Worm (Caenorhabditis elegans): ENCODE results near the gene F08D12.7.

F08D12.7 gene

DNA sequence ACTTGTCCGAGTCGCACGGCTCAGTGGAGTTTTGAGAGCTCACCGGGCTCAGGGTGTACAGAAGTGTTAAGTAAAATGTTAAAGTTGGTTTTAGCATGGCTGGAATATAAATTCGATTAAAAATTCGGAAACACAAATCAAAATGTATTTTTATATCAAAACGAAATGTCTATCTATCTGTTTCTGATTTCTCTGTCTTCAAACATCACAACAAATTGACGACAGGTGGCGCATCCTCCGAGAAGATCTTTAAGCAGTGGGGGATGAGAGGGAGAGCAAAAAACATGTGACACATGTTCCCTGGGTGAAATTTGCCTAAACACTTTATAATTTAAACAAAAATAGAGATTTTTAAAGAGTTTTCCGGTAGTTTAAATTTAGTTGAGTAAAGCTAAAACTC, at the start of gene F08D12.7:
Gene F08D12.7, minus strand, starts transcription at position 101 of the 400 bp plus-strand sequence.
- TF ChIP-seq F44E2.7 (GFP tag; IDR thresholded peaks at IDR 0.05) (no peak), daf-16 (GFP tag; optimal IDR thresholded peaks at IDR 0.05) (peak in 1 of 2 experiments; percentile 36), daf-16 (tag; optimal IDR thresholded peaks at IDR 0.05) (no peak)

DNA sequence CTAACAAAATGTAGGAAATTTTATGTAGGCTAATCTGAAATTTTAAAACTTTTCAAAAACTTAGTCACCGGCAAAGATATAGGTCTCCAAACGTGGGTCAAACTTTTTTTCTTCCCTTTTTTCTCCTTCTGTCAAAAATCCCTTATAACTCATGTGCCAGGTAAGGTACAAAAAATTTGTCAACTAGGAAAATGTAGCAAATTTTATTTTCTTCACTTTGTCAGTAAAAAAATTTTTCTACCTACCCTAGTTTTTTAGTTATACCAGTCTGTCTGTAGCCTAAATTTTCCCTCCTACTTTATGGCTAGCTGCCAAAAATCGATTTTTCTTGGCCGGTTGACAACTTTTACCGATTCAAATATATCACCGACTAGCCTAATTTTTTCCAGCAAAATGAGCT, 47.8 kb upstream of the F08D12.7 start, which contains the start of gene set-13:
Gene set-13, plus strand, starts transcription at position 301 of the 400 bp plus-strand sequence.
- no peak for TF ChIP-seq Y75B8A.6 (GFP tag; IDR thresholded peaks at IDR 0.05)
- TF ChIP-seq F44E2.7 (GFP tag; IDR thresholded peaks at IDR 0.05), result no peak
- TF ChIP-seq hlh-11 (tag; optimal IDR thresholded peaks at IDR 0.05), result no peak
- no peak for TF ChIP-seq nhr-11 (tag; optimal IDR thresholded peaks at IDR 0.05)
- no peak for TF ChIP-seq snpc-1.2 (GFP tag; IDR thresholded peaks at IDR 0.05)
- TF ChIP-seq rbr-2 (tag; optimal IDR thresholded peaks at IDR 0.05), result no peak
- TF ChIP-seq dve-1 (tag; optimal IDR thresholded peaks at IDR 0.05; ENCODE audit: insufficient read depth), result no peak
- TF ChIP-seq dmd-8 (GFP tag; IDR thresholded peaks at IDR 0.05), result no peak
- no peak for TF ChIP-seq Y105C5A.15 (GFP tag; IDR thresholded peaks at IDR 0.05)
- no peak for TF ChIP-seq set-16 (GFP tag; IDR thresholded peaks at IDR 0.05)

DNA sequence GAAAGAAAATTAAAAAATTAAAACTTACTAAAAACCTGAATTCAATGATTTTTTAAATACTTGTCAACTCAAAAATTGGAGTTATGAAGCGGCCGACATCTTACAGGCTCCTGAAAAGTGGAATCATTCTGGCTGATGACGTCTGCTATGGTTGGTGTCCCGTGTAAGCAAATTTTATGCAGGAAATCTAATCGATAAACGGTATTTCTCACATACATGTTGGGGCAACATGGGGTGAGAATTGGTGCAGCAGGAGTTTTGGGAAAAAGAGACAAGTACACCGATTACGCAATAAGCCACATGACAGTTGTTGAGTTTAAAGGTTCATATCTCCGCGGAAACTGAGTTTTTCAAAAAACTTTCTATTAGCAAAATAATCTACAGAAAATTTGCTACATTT, 46.5 kb upstream of the F08D12.7 start, which contains the start of gene K12H6.2:
Gene K12H6.2, minus strand, starts transcription at position 101 of the 400 bp plus-strand sequence.
- TF ChIP-seq F44E2.7 (GFP tag; IDR thresholded peaks at IDR 0.05), result no peak
- no peak for TF ChIP-seq fos-1 (tag; optimal IDR thresholded peaks at IDR 0.05)
- no peak for TF ChIP-seq hmg-1.1 (GFP tag; IDR thresholded peaks at IDR 0.05)
- TF ChIP-seq Y105C5A.15 (GFP tag; IDR thresholded peaks at IDR 0.05), result no peak
- no peak for TF ChIP-seq lin-38 (GFP tag; IDR thresholded peaks at IDR 0.05)
- no peak for TF ChIP-seq pha-4 (GFP tag; IDR thresholded peaks at IDR 0.05)
- TF ChIP-seq pha-4 (tag; optimal IDR thresholded peaks at IDR 0.05), result no peak
- no peak for TF ChIP-seq ceh-32 (tag; optimal IDR thresholded peaks at IDR 0.05; ENCODE audit: poor library complexity)
- no peak for TF ChIP-seq ceh-28 (tag; optimal IDR thresholded peaks at IDR 0.05)
- TF ChIP-seq T26A8.4 (GFP tag; IDR thresholded peaks at IDR 0.05), result no peak
- TF ChIP-seq aha-1 (tag), result no peak
- no peak for TF ChIP-seq aly-2 (tag; optimal IDR thresholded peaks at IDR 0.05)
- TF ChIP-seq F49E8.2 (tag; optimal IDR thresholded peaks at IDR 0.05; ENCODE audit: borderline replicate concordance), result no peak
- no peak for TF ChIP-seq unc-39 (tag; optimal IDR thresholded peaks at IDR 0.05)
- TF ChIP-seq lin-39 (tag; optimal IDR thresholded peaks at IDR 0.05), result no peak

DNA sequence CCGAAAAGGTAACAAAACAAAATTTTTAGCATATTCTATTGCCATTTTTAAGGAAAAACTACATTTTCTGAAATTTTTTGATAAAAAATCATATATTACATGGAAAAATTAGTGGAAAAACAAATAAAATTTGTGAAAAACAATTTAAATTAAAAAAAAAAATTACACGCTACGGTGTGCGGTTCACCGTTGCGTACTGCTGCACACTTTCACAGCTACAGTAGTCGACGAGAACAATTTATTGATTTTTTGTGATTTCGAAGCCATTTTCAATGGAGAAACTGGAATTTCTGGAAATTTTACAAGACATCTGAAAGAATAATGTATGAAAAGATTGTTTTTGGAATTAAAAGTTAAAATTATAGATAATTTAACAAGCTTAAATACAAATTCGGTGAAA, 46.1 kb upstream of the F08D12.7 start:
- TF ChIP-seq snpc-1.2 (GFP tag; IDR thresholded peaks at IDR 0.05), result no peak
- TF ChIP-seq hif-1 (tag; optimal IDR thresholded peaks at IDR 0.05), result no peak
- TF ChIP-seq Y75B8A.6 (GFP tag; IDR thresholded peaks at IDR 0.05), result no peak
- no peak for TF ChIP-seq lin-38 (GFP tag; IDR thresholded peaks at IDR 0.05)
- no peak for TF ChIP-seq ceh-62 (tag; optimal IDR thresholded peaks at IDR 0.05)
- no peak for TF ChIP-seq dmd-8 (GFP tag; IDR thresholded peaks at IDR 0.05)
- no peak for TF ChIP-seq unc-62 (GFP tag; optimal IDR thresholded peaks at IDR 0.05 in 1 of 2)
- TF ChIP-seq unc-62 (tag; optimal IDR thresholded peaks at IDR 0.05), result no peak
- TF ChIP-seq Y5F2A.4 (GFP tag; optimal IDR thresholded peaks at IDR 0.05), result no peak
- no peak for TF ChIP-seq madf-5 (GFP tag; IDR thresholded peaks at IDR 0.05)
- TF ChIP-seq aly-2 (tag; optimal IDR thresholded peaks at IDR 0.05), result no peak
- no peak for TF ChIP-seq lin-1 (GFP tag; IDR thresholded peaks at IDR 0.05)
- no peak for TF ChIP-seq duxl-1 (tag; optimal IDR thresholded peaks at IDR 0.05; ENCODE audit: poor library complexity)

DNA sequence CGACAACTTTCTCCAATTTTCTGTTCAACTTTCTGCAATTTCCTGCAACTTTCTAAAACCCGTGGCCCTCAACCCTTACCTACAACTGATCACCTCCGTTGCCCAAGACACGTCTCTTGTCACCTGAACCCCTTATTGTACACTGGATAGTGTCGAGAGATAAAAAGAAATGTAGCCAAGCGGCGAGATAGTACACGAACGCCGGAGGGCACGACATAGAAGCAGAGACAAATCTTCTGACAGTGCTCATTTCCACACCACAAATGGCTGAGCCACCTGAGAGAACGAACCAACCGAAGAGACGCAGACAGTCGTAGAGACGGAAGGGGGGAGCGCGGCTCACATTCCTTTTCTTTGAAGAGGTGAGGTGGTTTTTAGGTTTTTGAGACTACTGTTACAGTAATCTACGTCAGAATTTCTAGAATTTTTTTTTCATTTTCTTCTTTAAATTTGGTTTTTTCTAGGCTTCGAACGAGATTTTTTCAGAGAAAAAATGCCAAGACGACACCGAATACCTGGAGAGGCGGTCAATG, 38.8 kb upstream of the F08D12.7 start, which contains the start of gene K12H6.12:
Gene K12H6.12, plus strand, starts transcription at position 483 of the 533 bp plus-strand sequence.
- TF ChIP-seq pha-4 (GFP tag; IDR thresholded peaks at IDR 0.05) (no peak), pha-4 (tag; optimal IDR thresholded peaks at IDR 0.05) (no peak), tra-1 (GFP tag; IDR thresholded peaks at IDR 0.05) (no peak), dve-1 (tag; optimal IDR thresholded peaks at IDR 0.05; ENCODE audit: insufficient read depth) (peak; percentile 26), ceh-28 (tag; optimal IDR thresholded peaks at IDR 0.05) (no peak), hmg-1.1 (GFP tag; IDR thresholded peaks at IDR 0.05) (0 out of 2 replicates have a peak, but pooled peaks have one; percentile 23), nhr-28 (tag; optimal IDR thresholded peaks at IDR 0.05) (peak; percentile 35), aha-1 (tag) (peak; percentile 95), nhr-11 (tag; optimal IDR thresholded peaks at IDR 0.05) (peak; percentile 38), arid-1 (GFP tag; conservative IDR thresholded peaks at IDR 0.05) (no peak), hlh-30 (tag; optimal IDR thresholded peaks at IDR 0.05; ENCODE audit: insufficient read depth) (peak; percentile 75)

Data from whole organism, L4 larva.